Worm (Caenorhabditis elegans): ENCODE results near the gene smex-1.

Gene smex-1

DNA sequence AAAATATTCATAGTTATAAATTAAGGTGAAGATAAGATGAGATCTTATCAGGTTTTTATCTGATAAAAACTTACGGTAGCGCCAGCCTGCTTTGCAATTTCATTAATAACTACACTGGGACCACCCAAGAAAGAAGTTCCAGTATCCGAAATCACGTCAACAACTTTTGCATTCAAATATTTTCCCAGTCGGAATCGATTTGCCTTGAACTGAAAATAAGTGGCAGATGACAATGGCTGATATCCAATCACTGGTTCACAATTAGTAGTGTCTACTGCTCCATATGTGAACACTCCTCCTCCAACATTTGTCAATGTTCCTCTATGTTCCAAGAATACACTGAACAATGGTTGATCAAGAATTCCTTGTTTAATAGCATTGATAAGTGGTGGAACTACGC is 29.5 kb downstream of the smex-1 start, which contains the start of gene F21F8.5:
Gene F21F8.5 (minus strand): TSS at position 101 of the 400 bp plus-strand sequence.
- no peak for TF ChIP-seq unc-62 (GFP tag; optimal IDR thresholded peaks at IDR 0.05)

DNA sequence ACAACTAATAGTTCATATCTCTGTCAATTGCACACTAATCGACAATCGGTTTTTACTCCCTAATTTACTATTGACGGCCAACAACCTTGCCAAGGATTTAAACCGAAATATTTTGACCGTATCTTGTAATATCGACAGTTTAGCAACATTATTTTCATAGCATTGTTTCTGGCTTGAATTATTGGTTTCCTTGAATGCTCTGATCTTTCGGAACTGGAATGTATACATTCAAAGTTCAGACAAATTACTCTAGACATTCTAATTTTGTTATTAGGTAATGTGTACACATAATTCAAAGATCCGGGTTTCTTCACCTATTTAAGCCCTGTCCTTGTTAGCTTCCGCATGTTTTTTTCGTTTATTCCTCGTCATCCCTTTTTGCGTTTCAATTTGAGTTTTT is 31.8 kb downstream of the smex-1 start, which contains the start of gene C16D9.9:
Gene C16D9.9 (plus strand): TSS at position 301 of the 400 bp plus-strand sequence.
- TF ChIP-seq unc-62 (GFP tag; optimal IDR thresholded peaks at IDR 0.05): no peak

DNA sequence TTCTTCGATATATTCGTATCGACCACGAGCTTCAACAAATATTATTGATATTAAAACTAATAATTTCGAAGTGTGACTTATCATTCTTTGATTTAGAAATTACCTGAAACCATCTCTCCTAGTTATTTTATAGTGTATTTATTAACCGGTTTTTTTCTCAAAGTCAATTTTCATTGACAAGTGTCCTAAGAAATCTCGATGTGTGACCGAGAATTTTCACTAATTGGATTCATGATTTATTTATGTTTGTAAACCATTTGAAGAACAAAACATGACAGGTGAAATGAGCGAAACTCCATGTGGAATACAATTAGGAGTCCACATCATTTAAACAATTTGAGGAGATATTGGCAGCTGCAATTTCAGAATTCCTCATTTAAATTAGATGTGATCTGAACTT is 32.3 kb downstream of the smex-1 start, which contains the start of gene C16D9.8:
Gene C16D9.8 (minus strand): TSS at position 101 of the 400 bp plus-strand sequence.
- TF ChIP-seq unc-62 (GFP tag; optimal IDR thresholded peaks at IDR 0.05): no peak

DNA sequence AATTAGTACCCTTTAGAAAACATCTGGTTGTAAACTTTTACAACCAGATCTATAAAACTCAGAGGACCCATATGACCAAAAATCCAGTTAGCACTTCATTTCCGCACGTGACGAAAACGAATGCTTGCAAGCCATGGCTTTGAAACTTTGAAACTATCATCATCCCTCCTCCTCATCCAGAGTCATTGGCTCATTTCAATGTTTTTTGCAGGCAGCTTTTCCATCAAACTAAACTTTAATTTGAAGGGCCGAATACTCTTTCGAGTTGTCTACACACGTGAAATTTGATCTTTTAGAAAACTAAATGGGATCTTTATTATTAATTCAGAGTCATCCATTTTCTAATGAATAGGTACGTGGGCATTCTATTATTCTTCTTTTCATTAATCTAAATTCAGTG is 33.6 kb downstream of the smex-1 start:
- TF ChIP-seq unc-62 (GFP tag; optimal IDR thresholded peaks at IDR 0.05): no peak

DNA sequence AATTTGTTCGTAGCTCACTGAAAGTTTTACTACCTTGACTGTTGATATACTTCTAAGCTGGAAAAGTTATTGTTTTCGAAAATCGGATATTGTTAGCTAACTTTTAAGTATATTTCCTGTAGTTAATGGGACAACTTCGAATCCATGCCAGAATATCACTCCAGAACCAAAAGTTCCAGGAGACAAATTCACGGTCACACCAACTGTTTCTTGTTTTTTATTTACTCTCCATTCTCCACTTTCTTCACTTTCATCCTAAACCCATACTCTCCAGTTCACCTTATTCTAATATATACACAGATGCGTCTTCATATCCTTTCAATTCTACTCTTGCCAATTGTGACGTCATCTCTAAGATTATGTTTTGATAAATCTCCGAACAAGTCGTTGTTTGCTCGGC is 36.8 kb downstream of the smex-1 start, which contains the start of gene C16D9.1:
Gene C16D9.1 (plus strand): TSS at position 301 of the 400 bp plus-strand sequence.
- TF ChIP-seq unc-62 (GFP tag; optimal IDR thresholded peaks at IDR 0.05): no peak

DNA sequence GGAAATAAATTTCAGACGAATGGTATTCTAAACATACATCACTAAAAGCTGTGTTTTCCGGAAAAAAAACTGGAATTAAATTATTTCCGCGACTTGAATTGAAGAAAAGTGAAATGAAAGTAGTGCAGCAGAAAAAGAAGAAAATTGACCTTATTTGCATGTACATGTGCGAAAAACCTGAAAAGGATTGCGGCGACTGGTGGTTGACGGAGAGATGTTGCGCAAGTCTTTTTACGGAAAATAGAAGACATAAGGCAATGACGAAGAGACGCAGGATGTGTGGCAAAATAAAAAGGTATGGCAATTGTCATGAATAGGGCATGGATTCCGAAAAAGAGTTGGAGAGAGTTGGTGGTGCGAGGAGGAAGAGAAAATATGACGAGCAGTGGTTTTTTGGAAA is 40.8 kb downstream of the smex-1 start:
- no peak for TF ChIP-seq unc-62 (GFP tag; optimal IDR thresholded peaks at IDR 0.05)

DNA sequence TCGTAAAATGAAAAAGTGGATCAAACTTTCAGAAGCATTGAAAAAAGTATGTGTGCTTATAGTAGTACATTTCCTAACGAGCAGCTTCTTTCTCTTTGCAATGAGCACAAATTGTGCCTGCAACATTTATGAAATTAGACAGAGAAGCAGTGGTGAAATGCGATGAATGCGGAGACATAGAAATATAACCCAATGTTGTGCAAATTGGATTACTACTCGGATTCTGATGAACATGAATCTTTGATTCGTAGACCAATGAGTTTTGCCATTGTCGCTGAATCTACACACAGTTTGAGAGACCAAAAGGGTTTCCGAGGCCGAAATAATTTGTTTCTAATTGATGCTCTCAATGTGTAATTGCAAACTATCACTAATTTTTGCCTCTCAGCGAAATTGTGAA is 41.8 kb downstream of the smex-1 start:
- TF ChIP-seq unc-62 (GFP tag; optimal IDR thresholded peaks at IDR 0.05): no peak

DNA sequence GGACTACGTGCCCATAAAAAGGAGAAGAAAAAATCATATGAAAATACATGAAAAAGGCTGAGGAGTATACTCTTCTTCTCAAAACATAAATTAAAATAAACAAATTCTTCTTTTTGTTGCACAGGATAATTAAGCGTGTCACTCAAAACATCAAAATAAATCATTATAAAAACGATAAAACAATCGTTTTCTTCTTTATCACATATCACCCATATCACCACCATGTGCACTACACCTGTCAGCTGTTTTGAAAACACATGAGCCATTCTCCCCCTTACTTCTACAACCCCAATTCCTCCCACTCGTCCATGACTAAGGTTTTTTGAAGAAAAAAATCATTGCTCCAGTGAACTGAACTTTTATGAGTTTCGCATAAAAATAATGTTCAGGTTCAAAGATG is 43.2 kb downstream of the smex-1 start:
- TF ChIP-seq unc-62 (GFP tag; optimal IDR thresholded peaks at IDR 0.05): no peak

DNA sequence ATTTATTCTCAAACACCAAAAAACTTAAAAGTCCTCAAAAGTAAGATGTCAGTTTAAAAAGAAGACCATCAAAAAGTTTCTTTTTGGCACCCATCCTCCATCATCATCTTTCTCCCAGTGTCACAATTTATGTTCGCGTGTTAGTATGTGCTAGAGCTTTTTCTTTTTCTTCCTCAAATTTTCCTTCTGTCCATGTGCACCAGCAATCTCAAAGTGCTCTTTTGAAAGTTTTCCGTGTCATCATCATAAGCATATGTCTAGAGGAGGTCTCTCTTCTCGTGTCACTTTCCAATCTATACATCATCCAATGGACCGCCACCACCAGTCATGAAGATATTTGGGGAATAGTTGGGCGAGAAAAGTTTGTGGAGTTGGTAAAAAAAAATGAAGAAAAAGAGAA is 44.7 kb downstream of the smex-1 start:
- no peak for TF ChIP-seq unc-62 (GFP tag; optimal IDR thresholded peaks at IDR 0.05)

DNA sequence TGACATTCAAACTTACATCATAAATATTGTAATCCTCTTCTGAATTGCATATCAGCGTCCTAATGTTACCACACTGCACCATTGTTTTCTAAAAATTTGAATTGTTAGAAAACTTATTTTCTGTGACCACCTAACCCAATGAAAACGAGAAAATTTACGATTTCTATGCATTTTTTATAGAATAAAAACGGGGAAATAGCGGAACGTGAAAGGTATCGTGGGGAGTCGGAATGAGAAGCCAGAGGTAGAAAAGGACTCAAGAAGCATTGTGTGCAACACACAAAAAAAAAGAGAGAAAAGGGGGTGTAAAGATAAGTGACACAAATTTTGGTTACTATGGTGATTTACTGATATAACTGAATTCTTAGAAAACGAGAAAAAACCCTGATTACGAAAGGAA is 45.6 kb downstream of the smex-1 start, which contains the start of gene C16D9.6:
Gene C16D9.6 (minus strand): TSS at position 101 of the 400 bp plus-strand sequence.
- no peak for TF ChIP-seq unc-62 (GFP tag; optimal IDR thresholded peaks at IDR 0.05)

DNA sequence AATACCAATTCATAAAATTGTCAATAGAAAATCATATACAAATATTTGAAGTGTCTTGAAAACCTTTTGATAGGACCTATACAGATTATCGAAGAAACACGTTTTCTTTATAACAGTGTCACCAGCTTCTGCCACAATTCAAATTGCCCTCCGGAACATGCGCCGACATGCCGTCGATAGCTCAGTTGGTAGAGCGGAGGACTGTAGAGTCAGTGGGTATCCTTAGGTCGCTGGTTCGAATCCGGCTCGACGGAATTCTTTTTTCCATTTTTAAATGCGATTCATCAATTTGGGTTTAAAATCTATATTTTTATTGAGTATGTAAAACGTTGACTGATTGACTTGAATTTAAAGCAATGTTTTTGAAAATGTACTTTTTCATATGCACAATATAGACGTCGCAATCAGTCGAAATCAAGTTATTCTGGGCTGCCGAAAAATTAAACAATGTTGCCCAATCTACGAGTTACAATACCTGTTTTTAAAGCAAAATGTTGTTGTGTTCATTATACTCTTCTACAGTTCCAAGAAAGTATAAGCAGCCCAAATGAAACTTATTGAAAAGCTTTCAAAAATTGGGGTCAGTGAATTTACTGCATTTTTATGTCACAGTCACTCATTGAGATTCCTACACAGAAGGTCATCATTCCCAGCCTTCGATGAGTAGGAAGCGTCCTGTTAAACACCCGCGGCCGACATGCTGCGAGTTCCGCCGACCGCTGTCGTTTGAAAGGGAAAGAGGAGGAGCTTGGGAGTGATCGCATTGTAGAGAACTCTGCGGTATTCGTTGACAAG is 48.3 kb downstream of the smex-1 start:
- TF ChIP-seq unc-62 (GFP tag; optimal IDR thresholded peaks at IDR 0.05): no peak

DNA sequence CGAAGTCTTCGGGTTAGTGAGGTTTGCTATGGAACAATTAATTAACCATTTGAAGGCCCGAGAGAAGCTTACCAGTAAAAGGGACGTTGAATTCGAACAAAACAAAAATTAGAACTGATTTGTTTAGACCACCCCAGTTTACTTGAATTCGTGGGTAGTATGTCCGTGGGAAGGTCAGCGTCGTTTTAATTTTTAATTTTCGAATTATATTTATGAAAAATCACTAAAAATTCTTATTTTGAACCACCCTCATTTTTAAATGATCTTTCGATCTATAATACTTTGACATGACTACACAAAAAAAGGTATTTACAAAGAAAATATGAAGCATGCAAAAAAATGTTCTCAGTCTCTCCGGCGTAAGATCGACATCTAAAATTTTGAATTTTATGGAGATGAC is 50.3 kb downstream of the smex-1 start, which contains the start of gene C16D9.5:
Gene C16D9.5 (minus strand): TSS at position 101 of the 400 bp plus-strand sequence.
- no peak for TF ChIP-seq unc-62 (GFP tag; optimal IDR thresholded peaks at IDR 0.05)

Data from whole organism, dauer.